Worm (Caenorhabditis elegans) whole organism, late embryonic: ENCODE data around the gene K05F1.14.
A peak's percentile ranks its signal among the peaks of the same experiment; 100 is the strongest.

Experiments
- K02D7.2 ChIP-seq: sonication (generic microtip); optimal IDR thresholded peaks from 2 replicates; lab custom pipeline; 2017; ENCODE audit warnings: mild to moderate bottlenecking, missing genetic modification characterization, missing compliant biosample characterization
- K09A11.1 ChIP-seq: sonication (generic microtip); optimal IDR thresholded peaks from 2 replicates; lab custom pipeline; 2017; ENCODE audit warnings: antibody characterized with exemption, mild to moderate bottlenecking, missing genetic modification characterization, missing compliant biosample characterization; ENCODE audit not compliant: insufficient read depth
- T23F11.4 ChIP-seq: fragments of 200-800 bp; sonication (Bioruptor generic); optimal IDR thresholded peaks from 2 replicates; lab custom pipeline; 2018; ENCODE audit warnings: mild to moderate bottlenecking, missing genetic modification characterization, missing compliant biosample characterization
- Y22D7AL.16 ChIP-seq: sonication (generic microtip); optimal IDR thresholded peaks from 2 replicates; lab custom pipeline; 2016; ENCODE audit warnings: missing genetic modification characterization, missing compliant biosample characterization
- ama-1 ChIP-seq: fragments of 150-350 bp; optimal IDR thresholded peaks from 2 replicates; lab custom pipeline; 2014
- ceh-18 ChIP-seq: sonication (generic microtip); optimal IDR thresholded peaks from 2 replicates; lab custom pipeline; 2016; ENCODE audit warnings: missing genetic modification characterization, missing compliant biosample characterization
- ceh-19 ChIP-seq: fragments of 200-800 bp; sonication (Bioruptor generic); optimal IDR thresholded peaks from 2 replicates; lab custom pipeline; 2018; ENCODE audit warnings: mild to moderate bottlenecking, missing genetic modification characterization, missing compliant biosample characterization
- ceh-45 ChIP-seq: fragments of 200-800 bp; sonication (Bioruptor generic); IDR thresholded peaks from 2 replicates; pipeline ENCODE4 v1.3.6; 2022; ENCODE audit warnings: missing genetic modification reagents, missing genetic modification characterization, missing compliant biosample characterization
- ceh-48 ChIP-seq: sonication (generic microtip); optimal IDR thresholded peaks from 2 replicates; lab custom pipeline; 2016; ENCODE audit warnings: missing genetic modification characterization, inconsistent platforms, missing compliant biosample characterization
- che-1 ChIP-seq: sonication (generic microtip); optimal IDR thresholded peaks from 2 replicates; lab custom pipeline; 2016; ENCODE audit warnings: mild to moderate bottlenecking, missing genetic modification characterization, missing compliant biosample characterization
- dmd-4 ChIP-seq: sonication (generic microtip); optimal IDR thresholded peaks from 2 replicates; lab custom pipeline; 2016; ENCODE audit warnings: borderline replicate concordance, missing genetic modification characterization, missing compliant biosample characterization
- dve-1 ChIP-seq: sonication (generic microtip); optimal IDR thresholded peaks from 2 replicates; lab custom pipeline; 2017; ENCODE audit warnings: antibody characterized with exemption, mild to moderate bottlenecking, missing genetic modification characterization, missing compliant biosample characterization
- elt-2 ChIP-seq: sonication (generic microtip); optimal IDR thresholded peaks from 2 replicates; lab custom pipeline; 2016; ENCODE audit warnings: missing genetic modification reagents, missing genetic modification characterization, missing compliant biosample characterization
- ets-4 ChIP-seq: sonication (generic microtip); optimal IDR thresholded peaks from 2 replicates; lab custom pipeline; 2016; ENCODE audit warnings: missing genetic modification characterization, missing compliant biosample characterization
- eyg-1 ChIP-seq: sonication (generic microtip); optimal IDR thresholded peaks from 2 replicates; lab custom pipeline; 2016; ENCODE audit warnings: missing genotype, missing genetic modification characterization, missing compliant biosample characterization
- fkh-6 ChIP-seq: sonication (generic microtip); optimal IDR thresholded peaks from 2 replicates; lab custom pipeline; 2016; ENCODE audit warnings: missing genetic modification characterization, missing compliant biosample characterization
- hlh-13 ChIP-seq: fragments of 200-800 bp; sonication (Bioruptor generic); optimal IDR thresholded peaks from 2 replicates; lab custom pipeline; 2018; ENCODE audit warnings: mild to moderate bottlenecking, missing genetic modification characterization, missing compliant biosample characterization
- hlh-30 ChIP-seq: sonication (generic microtip); optimal IDR thresholded peaks from 2 replicates; lab custom pipeline; 2017; ENCODE audit warnings: antibody characterized with exemption, missing genetic modification characterization, missing compliant biosample characterization; ENCODE audit not compliant: insufficient read depth
- hlh-6 ChIP-seq: sonication (generic microtip); optimal IDR thresholded peaks from 2 replicates; lab custom pipeline; 2016; ENCODE audit warnings: missing genotype, missing genetic modification characterization, missing compliant biosample characterization
- hlh-8 ChIP-seq: sonication (generic microtip); optimal IDR thresholded peaks from 2 replicates; lab custom pipeline; 2016; ENCODE audit warnings: missing genotype, missing genetic modification characterization, missing compliant biosample characterization
- lim-6 ChIP-seq: sonication (generic microtip); optimal IDR thresholded peaks from 2 replicates; lab custom pipeline; 2016; ENCODE audit warnings: missing genetic modification characterization, missing compliant biosample characterization
- madf-2 ChIP-seq: sonication (generic microtip); optimal IDR thresholded peaks from 2 replicates; lab custom pipeline; 2017; ENCODE audit warnings: missing genetic modification characterization, missing compliant biosample characterization
- mec-3 ChIP-seq: sonication (generic microtip); optimal IDR thresholded peaks from 2 replicates; lab custom pipeline; 2016; ENCODE audit warnings: borderline replicate concordance, missing genetic modification characterization, missing compliant biosample characterization
- nhr-232 ChIP-seq: sonication (generic microtip); optimal IDR thresholded peaks from 2 replicates; lab custom pipeline; 2016; ENCODE audit warnings: missing genetic modification characterization, missing compliant biosample characterization
- odd-2 ChIP-seq: sonication (generic microtip); optimal IDR thresholded peaks from 2 replicates; lab custom pipeline; 2017; ENCODE audit warnings: antibody characterized with exemption, mild to moderate bottlenecking, missing genetic modification characterization, missing compliant biosample characterization
- pha-2 ChIP-seq: sonication (generic microtip); optimal IDR thresholded peaks from 2 replicates; lab custom pipeline; 2017; ENCODE audit warnings: mild to moderate bottlenecking, missing genetic modification characterization, missing compliant biosample characterization
- pha-4 ChIP-seq: fragments of 150-350 bp; optimal IDR thresholded peaks from 2 replicates; lab custom pipeline; 2018; ENCODE audit warnings: missing biosample characterization, missing genetic modification reagents, missing genetic modification characterization
- ref-2 ChIP-seq: sonication (generic microtip); optimal IDR thresholded peaks from 2 replicates; lab custom pipeline; 2016; ENCODE audit warnings: missing genetic modification characterization, missing compliant biosample characterization
- sdc-2 ChIP-seq: sonication (generic microtip); optimal IDR thresholded peaks from 2 replicates; lab custom pipeline; 2016; ENCODE audit warnings: missing genotype, missing genetic modification characterization, missing compliant biosample characterization
- sox-2 ChIP-seq: fragments of 200-800 bp; sonication (Bioruptor generic); IDR thresholded peaks from 2 replicates; pipeline ENCODE4 v1.3.6; 2022; ENCODE audit warnings: missing genetic modification reagents, missing genetic modification characterization, missing compliant biosample characterization
- syd-9 ChIP-seq: sonication (generic microtip); optimal IDR thresholded peaks from 2 replicates; lab custom pipeline; 2016; ENCODE audit warnings: mild to moderate bottlenecking, missing genetic modification characterization, moderate library complexity, missing compliant biosample characterization
- ttx-3 ChIP-seq: sonication (generic microtip); optimal IDR thresholded peaks from 2 replicates; lab custom pipeline; 2016; ENCODE audit warnings: missing genetic modification reagents, missing genetic modification characterization, missing compliant biosample characterization
- unc-3 ChIP-seq, 2 experiments: fragments of 200-800 bp in 1 of 2; sonication (Bioruptor generic) in 1 of 2; sonication (generic microtip) in 1 of 2; conservative IDR thresholded peaks in 1 of 2; optimal IDR thresholded peaks in 1 of 2; 2 replicates each; pipeline versions ENCODE4 v1.3.6 to Lab custom; 2016 to 2022; ENCODE audit warnings: missing compliant biosample characterization in 2 of 2, missing genetic modification characterization in 2 of 2, missing genetic modification reagents in 1 of 2
- unc-42 ChIP-seq: sonication (generic microtip); optimal IDR thresholded peaks from 2 replicates; lab custom pipeline; 2016; ENCODE audit warnings: missing genotype, missing genetic modification characterization, missing compliant biosample characterization
- unc-55 ChIP-seq: sonication (generic microtip); optimal IDR thresholded peaks from 2 replicates; lab custom pipeline; 2017; ENCODE audit warnings: missing biosample characterization, missing genetic modification reagents, missing genetic modification characterization
- zip-5 ChIP-seq: sonication (generic microtip); optimal IDR thresholded peaks from 2 replicates; lab custom pipeline; 2016; ENCODE audit warnings: missing genetic modification characterization, missing compliant biosample characterization
- ztf-16 ChIP-seq: sonication (generic microtip); optimal IDR thresholded peaks from 2 replicates; lab custom pipeline; 2017; ENCODE audit warnings: missing genetic modification characterization, missing compliant biosample characterization

The K05F1.14 gene

DNA sequence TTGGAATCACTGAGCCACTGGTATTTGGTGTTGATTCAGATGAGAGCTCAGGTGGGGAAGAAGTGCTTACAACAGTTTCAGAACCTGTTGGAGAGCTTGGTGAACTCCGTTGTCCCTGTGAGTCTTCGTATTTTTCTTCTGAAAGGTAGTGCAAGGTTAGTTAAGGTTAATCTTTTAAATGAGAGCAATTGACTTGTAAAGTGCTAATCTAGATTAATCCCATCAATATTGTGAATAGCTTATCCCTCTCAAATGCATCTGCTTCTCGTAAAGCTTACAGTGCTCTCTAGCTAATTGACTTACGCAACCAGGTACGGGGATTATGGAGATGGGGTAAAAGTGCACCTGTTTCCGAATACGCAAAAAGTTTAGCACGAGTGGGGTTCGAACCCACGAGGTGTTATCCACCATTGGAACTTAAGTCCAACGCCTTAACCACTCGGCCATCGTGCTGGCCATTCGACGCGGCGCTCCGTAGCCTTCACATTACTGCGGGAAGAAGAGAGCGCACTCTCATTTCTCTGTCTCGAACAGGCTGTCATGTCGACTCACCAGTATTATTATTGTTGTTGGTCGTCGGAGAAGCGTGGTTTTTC is 19.7 kb downstream of the K05F1.14 start (continued):
- TF ChIP-seq K02D7.2 (tag; lab: Kevin White, UChicago) (no peak), zip-5 (tag; lab: Kevin White, UChicago) (peak; percentile 30), madf-2 (tag; lab: Kevin White, UChicago) (peak; percentile 47), ceh-18 (peak; percentile 37), ama-1 (lab: Kevin White, UChicago) (no peak), hlh-8 (tag; lab: Kevin White, UChicago) (no peak), hlh-30 (peak; percentile 39), hlh-13 (peak; percentile 59), fkh-6 (tag; lab: Kevin White, UChicago) (peak; percentile 59), unc-42 (peak; percentile 30), ttx-3 (peak; percentile 36), ztf-16 (tag; lab: Kevin White, UChicago) (peak; percentile 28), dve-1 (tag; lab: Kevin White, UChicago) (peak; percentile 66), hlh-6 (peak; percentile 48), che-1 (tag; lab: Kevin White, UChicago) (peak; percentile 70), syd-9 (tag; lab: Kevin White, UChicago) (peak; percentile 35), T23F11.4 (GFP tag; lab: Kevin White, UChicago) (peak; percentile 51), ref-2 (tag; lab: Kevin White, UChicago) (peak; percentile 59), pha-4 (tag; lab: Kevin White, UChicago) (no peak), ceh-19 (GFP tag; lab: Kevin White, UChicago) (no peak), Y22D7AL.16 (peak; percentile 18), K09A11.1 (no peak), eyg-1 (tag; lab: Kevin White, UChicago) (peak; percentile 43), nhr-232 (tag; lab: Kevin White, UChicago) (peak; percentile 44)

DNA sequence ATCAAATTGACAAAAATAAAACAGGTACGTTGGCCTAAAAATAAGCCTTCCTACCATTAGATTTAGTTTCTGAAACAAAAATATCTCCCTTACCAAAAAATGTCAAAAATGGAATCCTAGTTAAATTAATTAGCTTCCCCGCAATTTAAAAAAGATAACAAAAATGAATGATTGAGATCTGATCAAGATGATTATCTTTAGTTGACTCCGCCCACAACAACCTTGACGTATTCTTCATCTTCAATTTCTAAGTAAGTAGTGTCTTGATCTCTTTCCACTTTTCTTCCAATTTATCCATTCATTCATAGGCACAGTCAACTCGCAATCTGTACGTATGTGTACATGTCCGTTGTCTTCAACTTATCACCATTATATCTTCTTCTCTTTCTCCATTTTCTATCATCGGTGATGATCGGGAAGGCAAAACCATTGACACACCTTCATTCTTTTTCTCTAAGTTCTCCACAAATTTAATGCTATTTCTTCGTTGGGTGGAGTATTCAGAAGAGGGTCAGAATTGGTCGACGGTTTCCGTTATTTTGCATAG is 24.0 kb downstream of the K05F1.14 start:
- TF ChIP-seq unc-3 (GFP tag; conservative IDR thresholded peaks at IDR 0.05; lab: Robert Waterston, UW) = no peak
- no peak for TF ChIP-seq unc-3 (tag; optimal IDR thresholded peaks at IDR 0.05; lab: Kevin White, UChicago)
- TF ChIP-seq sdc-2 (tag; lab: Kevin White, UChicago) = no peak
- TF ChIP-seq sox-2 (GFP tag; lab: Robert Waterston, UW) = no peak
- TF ChIP-seq odd-2 (tag; lab: Kevin White, UChicago) = no peak
- no peak for TF ChIP-seq dve-1 (tag; lab: Kevin White, UChicago)
- TF ChIP-seq ceh-19 (GFP tag; lab: Kevin White, UChicago) = no peak
- no peak for TF ChIP-seq ets-4 (tag; lab: Kevin White, UChicago)
- TF ChIP-seq ceh-45 (GFP tag; lab: Robert Waterston, UW) = no peak
- TF ChIP-seq mec-3 (tag; lab: Kevin White, UChicago) = no peak
- TF ChIP-seq unc-55 (GFP tag; lab: Kevin White, UChicago) = no peak
- no peak for TF ChIP-seq pha-2
- TF ChIP-seq elt-2 (tag; lab: Kevin White, UChicago) = no peak
- TF ChIP-seq syd-9 (tag; lab: Kevin White, UChicago) = no peak
- TF ChIP-seq lim-6 = no peak

ce11 chrII:5765318-5765717 is 27.1 kb downstream of the K05F1.14 start, which contains the start of gene ifb-1:
TSS of gene ifb-1 (plus strand) at chrII:5765618.
- TF ChIP-seq ref-2 (tag; lab: Kevin White, UChicago) = no peak
- no peak for TF ChIP-seq zip-5 (tag; lab: Kevin White, UChicago)
- TF ChIP-seq dmd-4 (tag; lab: Kevin White, UChicago) = no peak
- TF ChIP-seq Y22D7AL.16 = no peak
- no peak for TF ChIP-seq madf-2 (tag; lab: Kevin White, UChicago)
- no peak for TF ChIP-seq ets-4 (tag; lab: Kevin White, UChicago)
- TF ChIP-seq fkh-6 (tag; lab: Kevin White, UChicago) = no peak
- no peak for TF ChIP-seq hlh-13
- TF ChIP-seq ceh-48 = no peak
- TF ChIP-seq T23F11.4 (GFP tag; lab: Kevin White, UChicago) = no peak
